Worm (Caenorhabditis elegans): ENCODE measurements around the gene C52G5.3.

DNA sequence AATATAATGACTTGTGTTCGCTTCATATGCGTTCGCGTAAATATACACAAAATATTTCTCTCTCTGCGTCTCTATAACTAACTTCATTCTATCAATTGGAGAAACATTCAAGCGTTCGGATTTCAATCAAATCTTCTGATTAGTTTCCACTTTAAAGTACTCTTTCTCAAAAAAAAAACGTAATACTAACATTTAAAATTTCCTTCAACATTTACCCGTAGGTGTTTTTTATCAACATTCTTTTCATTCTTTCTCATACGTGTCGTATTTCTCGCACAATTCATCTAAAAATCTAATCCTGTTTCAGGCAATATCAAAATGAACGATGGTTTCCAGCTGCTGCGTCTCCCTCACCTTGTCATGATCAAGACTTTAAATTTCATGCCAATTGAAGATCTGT, 11.8 kb upstream of the C52G5.3 start, which contains the start of gene T14G8.2:
- TF ChIP-seq tbx-2 (tag; optimal IDR thresholded peaks at IDR 0.05) (no peak), unc-62 (GFP tag; optimal IDR thresholded peaks at IDR 0.05) (no peak), ama-1 (optimal IDR thresholded peaks at IDR 0.05) (no peak), nhr-237 (tag; optimal IDR thresholded peaks at IDR 0.05) (no peak), sptf-1 (tag; optimal IDR thresholded peaks at IDR 0.05) (no peak), pqm-1 (tag; optimal IDR thresholded peaks at IDR 0.05) (no peak)

All from whole organism, L1 larva.